Fruit fly (Drosophila melanogaster) S2 (cell line): ENCODE data around the gene CkIIalpha-i3.

Experiments used
- CG8478 ChIP-seq: fragments of >200 bp; optimal IDR thresholded peaks from 2 replicates; lab custom pipeline; 2018
- CTCF ChIP-seq, 2 experiments: fragments of >200 bp; optimal IDR thresholded peaks; 2 replicates each; lab custom pipeline; 2018

CkIIalpha-i3 gene

DNA sequence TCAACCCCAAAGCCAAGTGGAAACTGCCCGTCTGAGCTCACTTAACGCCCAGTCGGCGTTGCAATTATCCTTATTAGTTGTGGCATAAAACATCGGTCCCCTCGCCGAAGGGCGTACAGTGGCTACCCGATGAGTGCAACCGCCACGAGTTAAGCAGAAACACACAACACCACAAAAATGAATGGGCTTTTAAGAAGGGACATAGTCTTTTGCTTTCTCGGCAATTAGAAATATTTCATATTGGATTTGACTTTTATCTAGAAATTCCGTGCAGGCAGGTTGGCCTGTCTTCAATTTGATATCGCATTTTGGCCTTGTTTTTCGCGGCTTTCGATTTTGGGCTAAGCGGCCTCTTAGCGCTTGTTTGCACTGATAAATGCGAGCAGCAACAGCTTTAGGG is 46.5 kb downstream of the CkIIalpha-i3 start:
- TF ChIP-seq CG8478 (lab: Kevin White, UChicago): no peak
- no peak for TF ChIP-seq CTCF (optimal IDR thresholded peaks at IDR 0.05; lab: Kevin White, UChicago)

DNA sequence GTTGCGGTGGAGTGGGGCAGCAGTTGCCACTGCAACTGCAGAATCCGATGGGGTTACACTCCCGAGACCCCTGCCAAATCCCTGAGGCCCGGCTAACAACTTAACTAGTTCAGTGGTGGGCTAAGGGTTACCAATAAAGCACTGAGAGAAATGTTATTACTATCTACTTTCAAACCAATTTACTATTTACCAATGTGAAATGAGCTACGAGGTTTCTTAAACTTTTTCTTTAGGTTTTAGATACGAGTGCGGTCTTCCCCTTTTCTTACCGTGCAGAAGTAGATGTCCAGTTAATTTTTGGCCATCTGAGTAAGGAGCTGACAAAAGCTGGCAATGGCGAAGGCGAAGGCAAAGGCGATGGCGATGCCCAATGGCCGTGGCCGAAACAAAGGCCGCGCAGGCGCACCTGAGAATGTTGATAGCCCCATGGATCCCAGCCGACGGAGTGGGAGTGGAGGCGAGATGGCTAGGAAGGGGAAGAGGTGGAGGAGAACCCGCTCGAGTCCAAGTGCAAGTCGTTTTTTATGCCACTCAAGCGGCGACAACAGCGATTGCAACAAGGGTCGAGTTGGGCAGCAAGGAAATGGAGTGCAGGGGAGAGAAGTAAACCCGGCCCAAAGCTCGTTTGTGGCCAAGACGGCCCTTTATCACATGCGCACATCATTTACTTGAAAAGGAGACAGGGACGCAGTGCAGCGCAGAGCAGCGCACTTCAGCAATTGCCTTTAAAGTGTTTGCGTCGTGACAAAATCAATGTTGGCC is 49.9 kb downstream of the CkIIalpha-i3 start:
- TF ChIP-seq CTCF (optimal IDR thresholded peaks at IDR 0.05; lab: Kevin White, UChicago) (no peak), CG8478 (lab: Kevin White, UChicago) (no peak)
